Worm (Caenorhabditis elegans): ENCODE measurements around the gene Y55F3C.9.

- TF ChIP-seq unc-62 (GFP tag; optimal IDR thresholded peaks at IDR 0.05) (no peak), ham-2 (GFP tag; optimal IDR thresholded peaks at IDR 0.05) (no peak), elt-3 (tag; optimal IDR thresholded peaks at IDR 0.05) (no peak), nhr-237 (tag; optimal IDR thresholded peaks at IDR 0.05) (no peak), nhr-12 (tag; optimal IDR thresholded peaks at IDR 0.05) (no peak), lsy-2 (tag; optimal IDR thresholded peaks at IDR 0.05) (no peak), nhr-28 (tag; optimal IDR thresholded peaks at IDR 0.05) (no peak), hlh-1 (tag; optimal IDR thresholded peaks at IDR 0.05) (no peak), blmp-1 (tag; optimal IDR thresholded peaks at IDR 0.05) (no peak)
These were observed 43.8 kb downstream of the Y55F3C.9 start, which contains the start of gene cutl-28 for ce11 chrIV:684197-684596.

Data from whole organism, mixed stage, embryonic.